Fruit fly (Drosophila melanogaster) whole organism, wandering third instar larva: ENCODE data around the gene Or67b.

Experiments used
- Abd-B ChIP-seq: fragments of >200 bp; optimal IDR thresholded peaks from 2 replicates; lab custom pipeline; 2017; ENCODE audit warnings: missing biosample characterization, missing genetic modification characterization
- Dfd ChIP-seq: fragments of >200 bp; optimal IDR thresholded peaks from 2 replicates; lab custom pipeline; 2017; ENCODE audit warnings: missing biosample characterization, missing genetic modification characterization
- Dif ChIP-seq: fragments of 200-275, 200-300 bp; sonication (Bioruptor generic); optimal IDR thresholded peaks from 2 replicates; lab custom pipeline; 2018; ENCODE audit warnings: missing biosample characterization, missing genetic modification characterization; ENCODE audit not compliant: partially characterized antibody
- GATAd ChIP-seq: sonication (Bioruptor generic); optimal IDR thresholded peaks from 2 replicates; lab custom pipeline; 2016; ENCODE audit warnings: missing biosample characterization, missing genetic modification characterization
- Hr78 ChIP-seq: fragments of >200 bp; optimal IDR thresholded peaks from 2 replicates; lab custom pipeline; 2017; ENCODE audit warnings: missing biosample characterization, missing genetic modification characterization
- jim ChIP-seq: fragments of 175-275, 200-325 bp; sonication (Bioruptor generic); optimal IDR thresholded peaks from 2 replicates; lab custom pipeline; 2016; ENCODE audit warnings: missing biosample characterization, mild to moderate bottlenecking, missing genetic modification characterization
- pan ChIP-seq: fragments of >200 bp; optimal IDR thresholded peaks from 2 replicates; lab custom pipeline; 2017
- psq ChIP-seq: fragments of 200-800 bp; sonication (Bioruptor generic); optimal IDR thresholded peaks from 3 replicates; lab custom pipeline; 2017; ENCODE audit warnings: missing biosample characterization, mild to moderate bottlenecking, missing genetic modification characterization, moderate library complexity
- rgr ChIP-seq: fragments of 200-800 bp; sonication (Bioruptor generic); optimal IDR thresholded peaks from 3 replicates; lab custom pipeline; 2016; ENCODE audit warnings: missing biosample characterization, mild to moderate bottlenecking, missing genetic modification characterization
- sage ChIP-seq: fragments of 200-800 bp; sonication (Bioruptor generic); optimal IDR thresholded peaks from 2 replicates; lab custom pipeline; 2016; ENCODE audit warnings: missing biosample characterization, mild to moderate bottlenecking, missing genetic modification characterization

DNA sequence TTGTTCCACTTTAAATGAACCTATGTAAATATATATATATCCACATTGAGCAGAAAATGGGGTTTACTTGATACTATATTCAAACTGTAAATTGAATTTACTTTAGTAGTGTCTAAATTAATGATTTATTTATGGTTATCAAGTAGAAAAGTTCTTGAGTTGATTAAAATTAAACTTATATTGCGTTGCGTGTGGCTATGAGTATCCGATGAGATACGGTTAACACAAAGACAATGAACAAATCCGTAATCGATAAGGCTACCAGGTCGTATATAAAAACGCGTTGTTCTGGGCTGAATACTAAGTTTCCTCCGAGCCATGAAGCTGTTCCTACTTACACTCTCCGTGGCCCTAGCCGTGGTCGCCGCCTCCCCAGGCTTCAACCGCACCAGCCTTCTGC, 10.0 kb upstream of the Or67b start, which contains the start of gene CG18179:
- TF ChIP-seq jim (GFP tag; lab: Kevin White, UChicago): no peak
- TF ChIP-seq pan (lab: Kevin White, UChicago): no peak
- no peak for TF ChIP-seq Dif (GFP tag; lab: Kevin White, UChicago)
- TF ChIP-seq Dfd: no peak
- no peak for TF ChIP-seq GATAd (GFP tag; lab: Kevin White, UChicago)
- TF ChIP-seq Abd-B (GFP tag; lab: Kevin White, UChicago): no peak
- TF ChIP-seq sage (GFP tag; lab: Kevin White, UChicago): no peak
- no peak for TF ChIP-seq rgr (GFP tag; lab: Kevin White, UChicago)
- no peak for TF ChIP-seq Hr78 (GFP tag; lab: Kevin White, UChicago)
- no peak for TF ChIP-seq psq (GFP tag; lab: Kevin White, UChicago)
